Fruit fly (Drosophila melanogaster) whole organism, embryonic: ENCODE measurements around the gene CG17327.

Source experiments
- CG10959 ChIP-seq: fragments of 200-800 bp; sonication (Bioruptor generic); IDR thresholded peaks from 2 replicates; pipeline ENCODE4 v1.3.6; 2022; ENCODE audit warnings: missing biosample characterization, missing genetic modification characterization
- CG11398 ChIP-seq: fragments of 200-800 bp; sonication (Bioruptor generic); optimal IDR thresholded peaks from 2 replicates; lab custom pipeline; 2016; ENCODE audit warnings: missing biosample characterization, missing genetic modification characterization
- CG14710 ChIP-seq: fragments of 200-800 bp; sonication (Bioruptor generic); optimal IDR thresholded peaks from 3 replicates; lab custom pipeline; 2019; ENCODE audit warnings: missing biosample characterization, mild to moderate bottlenecking, missing genetic modification characterization, moderate library complexity
- CG1647 ChIP-seq: fragments of 200-800 bp; sonication (Bioruptor generic); optimal IDR thresholded peaks from 3 replicates; lab custom pipeline; 2016; ENCODE audit warnings: missing biosample characterization, missing genetic modification characterization
- CG2875 ChIP-seq: fragments of 200-800 bp; sonication (Bioruptor generic); optimal IDR thresholded peaks from 2 replicates; lab custom pipeline; 2017; ENCODE audit warnings: missing biosample characterization, mild to moderate bottlenecking, missing genetic modification characterization, missing genetic modification reagents
- CG30431 ChIP-seq: fragments of 200-800 bp; sonication (Bioruptor generic); optimal IDR thresholded peaks from 2 replicates; lab custom pipeline; 2017; ENCODE audit warnings: missing biosample characterization, missing genetic modification characterization
- CG31365 ChIP-seq: fragments of 200-800 bp; sonication (Bioruptor generic); optimal IDR thresholded peaks from 2 replicates; lab custom pipeline; 2018; ENCODE audit warnings: missing biosample characterization, mild to moderate bottlenecking, missing genetic modification characterization
- CG31441 ChIP-seq: fragments of 200-800 bp; sonication (Bioruptor generic); IDR thresholded peaks from 2 replicates; pipeline ENCODE4 v1.3.6; 2022; ENCODE audit warnings: missing biosample characterization, missing genetic modification characterization
- CG4328 ChIP-seq: fragments of 200-800 bp; sonication (Bioruptor generic); optimal IDR thresholded peaks from 3 replicates; lab custom pipeline; 2017; ENCODE audit warnings: missing biosample characterization, missing genetic modification reagents, missing genetic modification characterization
- CG6813 ChIP-seq: fragments of 200-800 bp; sonication (Bioruptor generic); optimal IDR thresholded peaks from 2 replicates; lab custom pipeline; 2017; ENCODE audit warnings: missing biosample characterization, missing genetic modification characterization, mild to moderate bottlenecking, moderate library complexity, missing genetic modification reagents
- CG7928 ChIP-seq: fragments of 200-800 bp; sonication (Bioruptor generic); optimal IDR thresholded peaks from 2 replicates; lab custom pipeline; 2017; ENCODE audit warnings: missing biosample characterization, mild to moderate bottlenecking, missing genetic modification characterization
- CG8359 ChIP-seq: fragments of 200-800 bp; sonication (Bioruptor generic); optimal IDR thresholded peaks from 2 replicates; lab custom pipeline; 2017; ENCODE audit warnings: missing biosample characterization, mild to moderate bottlenecking, missing genetic modification characterization, borderline replicate concordance
- CG9727 ChIP-seq: fragments of 200-800 bp; sonication (Bioruptor generic); optimal IDR thresholded peaks from 3 replicates; lab custom pipeline; 2017; ENCODE audit warnings: missing biosample characterization, mild to moderate bottlenecking, missing genetic modification characterization
- D ChIP-seq, 2 experiments: fragments of 200-800 bp in 1 of 2; fragments of >200 bp in 1 of 2; sonication (Bioruptor generic) in 1 of 2; optimal IDR thresholded peaks; 2 replicates in 1 of 2; 3 replicates in 1 of 2; lab custom pipeline; 2017; ENCODE audit warnings: mild to moderate bottlenecking in 1 of 2, missing biosample characterization in 1 of 2, missing genetic modification characterization in 1 of 2, missing genetic modification reagents in 1 of 2
- Dek ChIP-seq: fragments of 200-800 bp; sonication (Bioruptor generic); optimal IDR thresholded peaks from 3 replicates; lab custom pipeline; 2019; ENCODE audit warnings: missing biosample characterization, mild to moderate bottlenecking, missing genetic modification characterization, moderate library complexity
- Dref ChIP-seq: fragments of 200-800 bp; sonication (Bioruptor generic); IDR thresholded peaks from 2 replicates; pipeline ENCODE4 v1.3.6; 2022; ENCODE audit warnings: missing biosample characterization, missing genetic modification characterization
- Ets97D ChIP-seq: fragments of 200-800 bp; sonication (Bioruptor generic); optimal IDR thresholded peaks from 3 replicates; lab custom pipeline; 2016; ENCODE audit warnings: missing biosample characterization, missing genetic modification characterization
- H15 ChIP-seq: fragments of 200-800 bp; sonication (Bioruptor generic); IDR thresholded peaks from 3 replicates; pipeline ENCODE4 v1.3.6; 2022; ENCODE audit warnings: missing biosample characterization, missing genetic modification characterization
- HmgZ ChIP-seq: fragments of 200-800 bp; sonication (Bioruptor generic); optimal IDR thresholded peaks from 2 replicates; lab custom pipeline; 2018; ENCODE audit warnings: missing biosample characterization, mild to moderate bottlenecking, missing genetic modification characterization
- Kr ChIP-seq: fragments of 200-800 bp; sonication (Bioruptor generic); optimal IDR thresholded peaks from 2 replicates; lab custom pipeline; 2017; ENCODE audit warnings: missing biosample characterization, mild to moderate bottlenecking, missing genetic modification characterization
- Lpt ChIP-seq: fragments of >200 bp; optimal IDR thresholded peaks from 2 replicates; lab custom pipeline; 2018; ENCODE audit warnings: missing biosample characterization, missing genetic modification characterization
- MTF-1 ChIP-seq: fragments of 200-800 bp; sonication (Bioruptor generic); optimal IDR thresholded peaks from 2 replicates; lab custom pipeline; 2018; ENCODE audit warnings: missing biosample characterization, mild to moderate bottlenecking, missing genetic modification characterization, borderline replicate concordance
- Opbp ChIP-seq: fragments of 200-800 bp; sonication (Bioruptor generic); IDR thresholded peaks from 3 replicates; pipeline ENCODE4 v1.3.6; 2022; ENCODE audit warnings: missing biosample characterization, missing genetic modification characterization; ENCODE audit not compliant: partially characterized antibody
- Optix ChIP-seq: fragments of 200-800 bp; sonication (Bioruptor generic); IDR thresholded peaks from 3 replicates; pipeline ENCODE4 v1.3.6; 2022; ENCODE audit warnings: missing biosample characterization, missing genetic modification characterization
- Poxn ChIP-seq: fragments of 200-800 bp; sonication (Bioruptor generic); IDR thresholded peaks from 2 replicates; pipeline ENCODE4 v1.3.6; 2022; ENCODE audit warnings: missing biosample characterization, missing genetic modification characterization
- Rx ChIP-seq: fragments of 200-800 bp; sonication (Bioruptor generic); IDR thresholded peaks from 2 replicates; pipeline ENCODE4 v1.3.6; 2022; ENCODE audit warnings: missing biosample characterization, missing genetic modification characterization
- Six4 ChIP-seq: fragments of 200-800 bp; sonication (Bioruptor generic); optimal IDR thresholded peaks from 2 replicates; lab custom pipeline; 2016; ENCODE audit warnings: missing biosample characterization, missing genetic modification characterization
- Sry-δ ChIP-seq: fragments of 200-800 bp; sonication (Bioruptor generic); optimal IDR thresholded peaks from 2 replicates; lab custom pipeline; 2016; ENCODE audit warnings: missing biosample characterization, missing genetic modification characterization
- Tbp ChIP-seq: fragments of >200 bp; optimal IDR thresholded peaks from 2 replicates; lab custom pipeline; 2018; ENCODE audit warnings: missing biosample characterization, missing genetic modification characterization
- ac ChIP-seq: fragments of 200-800 bp; sonication (Bioruptor generic); optimal IDR thresholded peaks from 3 replicates; lab custom pipeline; 2017; ENCODE audit warnings: missing biosample characterization, mild to moderate bottlenecking, missing genetic modification characterization
- al ChIP-seq: fragments of 200-800 bp; sonication (Bioruptor generic); IDR thresholded peaks from 2 replicates; pipeline ENCODE4 v1.3.6; 2022; ENCODE audit warnings: missing biosample characterization, missing genetic modification characterization
- bsh ChIP-seq, 2 experiments: fragments of 200-800 bp; sonication (Bioruptor generic); optimal IDR thresholded peaks; 2 replicates each; lab custom pipeline; 2017 to 2018; ENCODE audit warnings: mild to moderate bottlenecking in 2 of 2, missing biosample characterization in 2 of 2, missing genetic modification characterization in 2 of 2, moderate library complexity in 1 of 2
- ems ChIP-seq: fragments of 200-800 bp; sonication (Bioruptor generic); optimal IDR thresholded peaks from 3 replicates; lab custom pipeline; 2016; ENCODE audit warnings: missing biosample characterization, missing genetic modification characterization
- eve ChIP-seq, 2 experiments: fragments of >200 bp; optimal IDR thresholded peaks; 2 replicates each; lab custom pipeline; 2017; ENCODE audit warnings: missing biosample characterization in 2 of 2, missing genetic modification characterization in 2 of 2
- exex ChIP-seq: fragments of 200-800 bp; sonication (Bioruptor generic); optimal IDR thresholded peaks from 4 replicates; lab custom pipeline; 2018; ENCODE audit warnings: missing biosample characterization, mild to moderate bottlenecking, missing genetic modification characterization, moderate library complexity
- fd3F ChIP-seq: fragments of 200-800 bp; sonication (Bioruptor generic); optimal IDR thresholded peaks from 2 replicates; lab custom pipeline; 2018; ENCODE audit warnings: missing biosample characterization, mild to moderate bottlenecking, missing genetic modification characterization, moderate library complexity
- gem ChIP-seq: fragments of 200-800 bp; sonication (Bioruptor generic); optimal IDR thresholded peaks from 2 replicates; lab custom pipeline; 2019; ENCODE audit warnings: missing biosample characterization, mild to moderate bottlenecking, missing genetic modification characterization, moderate library complexity
- grn ChIP-seq: fragments of 200-800 bp; sonication (Bioruptor generic); optimal IDR thresholded peaks from 3 replicates; lab custom pipeline; 2017; ENCODE audit warnings: missing biosample characterization, missing genetic modification characterization
- lab ChIP-seq: fragments of 200-800 bp; sonication (Bioruptor generic); optimal IDR thresholded peaks from 3 replicates; lab custom pipeline; 2017; ENCODE audit warnings: missing biosample characterization, missing genetic modification characterization, mild to moderate bottlenecking, moderate library complexity, missing genetic modification reagents
- lola ChIP-seq, 3 experiments: fragments of >200 bp in 2 of 3; fragments of 200-800 bp in 1 of 3; sonication (Bioruptor generic) in 1 of 3; optimal IDR thresholded peaks; 2 replicates each; lab custom pipeline; 2017 to 2019; ENCODE audit warnings: missing biosample characterization in 3 of 3, missing genetic modification characterization in 3 of 3, mild to moderate bottlenecking in 1 of 3, moderate library complexity in 1 of 3
- org-1 ChIP-seq: fragments of 200-800 bp; sonication (Bioruptor generic); optimal IDR thresholded peaks from 2 replicates; lab custom pipeline; 2017; ENCODE audit warnings: missing biosample characterization, missing genetic modification characterization
- pho ChIP-seq: fragments of 200-800 bp; sonication (Bioruptor generic); optimal IDR thresholded peaks from 2 replicates; lab custom pipeline; 2016; ENCODE audit warnings: missing biosample characterization, missing genetic modification characterization
- phol ChIP-seq: fragments of 200-800 bp; sonication (Bioruptor generic); optimal IDR thresholded peaks from 3 replicates; lab custom pipeline; 2018; ENCODE audit warnings: missing biosample characterization, mild to moderate bottlenecking, missing genetic modification characterization, moderate library complexity
- run ChIP-seq: fragments of 200-800 bp; sonication (Bioruptor generic); optimal IDR thresholded peaks from 3 replicates; lab custom pipeline; 2018; ENCODE audit warnings: missing biosample characterization, mild to moderate bottlenecking, missing genetic modification characterization
- scrt ChIP-seq: fragments of 200-800 bp; sonication (Bioruptor generic); optimal IDR thresholded peaks from 2 replicates; lab custom pipeline; 2018; ENCODE audit warnings: missing biosample characterization, mild to moderate bottlenecking, missing genetic modification characterization, moderate library complexity
- sim ChIP-seq: fragments of 200-800 bp; sonication (Bioruptor generic); IDR thresholded peaks from 2 replicates; pipeline ENCODE4 v1.3.6; 2022; ENCODE audit warnings: missing biosample characterization, missing genetic modification characterization
- sob ChIP-seq: fragments of 200-800 bp; sonication (Bioruptor generic); IDR thresholded peaks from 2 replicates; pipeline ENCODE4 v1.3.6; 2022; ENCODE audit warnings: missing biosample characterization, missing genetic modification characterization
- wek ChIP-seq: fragments of 200-800 bp; sonication (Bioruptor generic); optimal IDR thresholded peaks from 3 replicates; lab custom pipeline; 2018; ENCODE audit warnings: missing biosample characterization, mild to moderate bottlenecking, missing genetic modification characterization, moderate library complexity
- zfh1 ChIP-seq: fragments of 200-800 bp; sonication (Bioruptor generic); IDR thresholded peaks from 3 replicates; pipeline ENCODE4 v1.3.6; 2022; ENCODE audit warnings: missing biosample characterization, missing genetic modification characterization

The CG17327 gene

dm6 chr3R:13032975-13033445 lies 35.5 kb upstream of the CG17327 start (continued):
- TF ChIP-seq MTF-1 (GFP tag; lab: Kevin White, UChicago) (peak; percentile 71), Lpt (GFP tag; lab: Kevin White, UChicago) (no peak), Rx (no peak), lola (GFP tag; optimal IDR thresholded peaks at IDR 0.05; lab: Kevin White, UChicago) (no peak), Six4 (GFP tag; lab: Kevin White, UChicago) (peak; percentile 2), CG1647 (peak; percentile 5), D (optimal IDR thresholded peaks at IDR 0.05; lab: Kevin White, UChicago) (no peak), D (GFP tag; optimal IDR thresholded peaks at IDR 0.05; lab: Kevin White, UChicago) (peak; percentile 44), al (GFP tag; lab: Robert Waterston, UW) (no peak), org-1 (GFP tag; lab: Kevin White, UChicago) (peak; percentile 39), ac (GFP tag; lab: Kevin White, UChicago) (peak; percentile 7), CG9727 (peak; percentile 45), Poxn (GFP tag; lab: Robert Waterston, UW) (no peak), eve (GFP tag; optimal IDR thresholded peaks at IDR 0.05; lab: Kevin White, UChicago) (no peak), scrt (GFP tag; lab: Kevin White, UChicago) (peak; percentile 42), CG2875 (peak; percentile 60), Ets97D (GFP tag; lab: Kevin White, UChicago) (peak; percentile 20), Sry-δ (GFP tag; lab: Kevin White, UChicago) (peak; percentile 1), CG10959 (0 out of 2 replicates have a peak, but pooled peaks have one; percentile 12), Optix (GFP tag; lab: Robert Waterston, UW) (peak; percentile 44; the same call in 1 of the 3 replicates), phol (tag; lab: Kevin White, UChicago) (peak; percentile 1), CG8359 (GFP tag; lab: Kevin White, UChicago) (peak; percentile 45), HmgZ (tag; lab: Kevin White, UChicago) (no peak), CG31441 (no peak; the same call in 1 of the 2 replicates), Tbp (no peak), CG4328 (peak; percentile 55), CG31365 (no peak), CG7928 (GFP tag; lab: Kevin White, UChicago) (peak; percentile 79), exex (tag; lab: Kevin White, UChicago) (peak; percentile 42), Dek (tag; lab: Kevin White, UChicago) (peak; percentile 19), grn (GFP tag; lab: Kevin White, UChicago) (peak; percentile 79), run (no peak), CG11398 (GFP tag; lab: Kevin White, UChicago) (no peak), gem (tag; lab: Kevin White, UChicago) (no peak), pho (GFP tag; lab: Kevin White, UChicago) (no peak), wek (GFP tag; lab: Kevin White, UChicago) (peak; percentile 63), H15 (GFP tag; lab: Robert Waterston, UW) (no peak), fd3F (no peak), ems (GFP tag; lab: Kevin White, UChicago) (no peak), bsh (GFP tag; optimal IDR thresholded peaks at IDR 0.05; lab: Kevin White, UChicago) (peak in 1 of 2 experiments; percentile 39), lab (GFP tag; lab: Kevin White, UChicago) (peak; percentile 83), Kr (GFP tag; lab: Kevin White, UChicago) (peak; percentile 26), zfh1 (GFP tag; lab: Robert Waterston, UW) (0 out of 3 replicates have a peak, but pooled peaks have one; percentile 28), CG14710 (tag; lab: Kevin White, UChicago) (peak; percentile 27), Dref (GFP tag; lab: Robert Waterston, UW) (no peak), sim (GFP tag; lab: Robert Waterston, UW) (peak; percentile 31; the same call in 1 of the 2 replicates), CG6813 (GFP tag; lab: Kevin White, UChicago) (peak; percentile 72), CG30431 (GFP tag; lab: Kevin White, UChicago) (no peak), Opbp (GFP tag; lab: Robert Waterston, UW) (no peak), sob (GFP tag; lab: Robert Waterston, UW) (peak; percentile 51; the same call in 1 of the 2 replicates)
